Worm (Caenorhabditis elegans) whole organism, midembryonic: ENCODE measurements around the gene gei-1.

Experiments
- T22C8.4 ChIP-seq: fragments of 200-800 bp; sonication (Bioruptor generic); IDR thresholded peaks from 2 replicates; pipeline ENCODE4 v1.3.6; 2022; ENCODE audit warnings: missing genetic modification characterization, missing compliant biosample characterization
- cog-1 ChIP-seq: sonication (generic microtip); optimal IDR thresholded peaks from 2 replicates; lab custom pipeline; 2016; ENCODE audit warnings: missing genetic modification characterization, missing compliant biosample characterization
- flt-1 ChIP-seq: fragments of 200-800 bp; sonication (Bioruptor generic); IDR thresholded peaks from 2 replicates; pipeline ENCODE4 v1.3.6; 2022; ENCODE audit warnings: missing genetic modification characterization, missing compliant biosample characterization
- klf-2 ChIP-seq: fragments of 200-800 bp; sonication (Bioruptor generic); conservative IDR thresholded peaks from 2 replicates; pipeline ENCODE4 v1.3.6; 2022; ENCODE audit warnings: missing genetic modification reagents, missing genetic modification characterization, missing compliant biosample characterization
- med-1 ChIP-seq: sonication (generic microtip); optimal IDR thresholded peaks from 2 replicates; lab custom pipeline; 2017; ENCODE audit warnings: missing genetic modification characterization, mild to moderate bottlenecking, missing compliant biosample characterization, antibody characterized with exemption, missing genetic modification reagents; ENCODE audit not compliant: insufficient read depth
- ref-1 ChIP-seq: fragments of 200-800 bp; sonication (Bioruptor generic); conservative IDR thresholded peaks from 2 replicates; pipeline ENCODE4 v1.3.6; 2022; ENCODE audit warnings: missing genetic modification reagents, missing genetic modification characterization, missing compliant biosample characterization
- tab-1 ChIP-seq: fragments of 200-800 bp; sonication (Bioruptor generic); IDR thresholded peaks from 2 replicates; pipeline ENCODE4 v1.3.6; 2022; ENCODE audit warnings: missing genetic modification characterization, missing compliant biosample characterization
- ztf-23 ChIP-seq: fragments of 200-800 bp; sonication (Bioruptor generic); IDR thresholded peaks from 2 replicates; pipeline ENCODE4 v1.3.6; 2022; ENCODE audit warnings: missing genetic modification reagents, missing genetic modification characterization, missing compliant biosample characterization
- ztf-29 ChIP-seq: fragments of 200-800 bp; sonication (Bioruptor generic); IDR thresholded peaks from 2 replicates; pipeline ENCODE4 v1.3.6; 2022; ENCODE audit warnings: missing genetic modification reagents, missing genetic modification characterization, missing compliant biosample characterization

Gene gei-1

DNA sequence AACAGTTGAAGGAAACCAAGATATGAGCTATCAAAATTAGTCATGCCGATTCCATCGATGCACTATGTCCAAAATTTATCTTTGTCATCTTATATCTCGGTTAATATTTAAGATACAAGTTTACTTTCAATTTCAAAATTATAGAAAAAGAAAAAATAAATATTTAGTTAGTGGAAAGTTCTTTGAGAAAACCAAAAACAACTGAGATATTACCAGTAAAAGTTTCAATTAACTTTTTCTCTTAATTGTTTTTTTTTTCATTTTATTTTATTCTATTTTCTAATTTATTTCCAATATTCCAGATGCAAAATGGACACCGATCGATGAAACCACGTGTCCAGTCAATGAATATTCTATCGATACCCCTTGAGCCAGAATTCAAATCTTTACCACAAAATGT lies at the start of gene gei-1:
gei-1 (plus strand) TSS at position 301 of the 400 bp plus-strand sequence.
- no peak for TF ChIP-seq ztf-29
- TF ChIP-seq T22C8.4, result no peak
- TF ChIP-seq flt-1 (GFP tag; lab: Robert Waterston, UW), result no peak
- no peak for TF ChIP-seq ztf-23 (GFP tag; lab: Robert Waterston, UW)
- TF ChIP-seq ref-1 (GFP tag; lab: Robert Waterston, UW), result no peak
- no peak for TF ChIP-seq klf-2
- no peak for TF ChIP-seq med-1 (GFP tag; lab: Kevin White, UChicago)
- no peak for TF ChIP-seq cog-1 (tag; lab: Kevin White, UChicago)
- TF ChIP-seq tab-1 (GFP tag; lab: Robert Waterston, UW), result no peak

DNA sequence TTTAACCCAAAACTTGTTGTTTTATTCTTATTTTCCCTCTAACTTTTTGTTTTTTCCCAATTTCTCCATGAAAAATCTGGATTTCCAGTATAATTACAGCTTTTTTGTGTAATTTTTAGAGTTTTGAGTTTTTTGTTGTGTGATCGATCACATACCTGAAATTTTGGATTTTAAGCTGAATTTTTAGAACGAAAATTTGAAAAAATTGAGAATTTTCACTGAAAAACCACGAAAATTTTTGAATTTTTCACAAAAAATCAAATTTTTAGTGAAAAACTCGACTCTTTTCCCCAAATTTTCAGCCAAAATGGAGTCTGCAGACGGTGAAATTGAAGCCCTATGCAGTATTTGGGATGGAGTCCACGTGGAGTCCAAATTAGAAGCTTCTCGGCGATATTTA lies 47.5 kb upstream of the gei-1 start, which contains the start of gene Y53G8AR.5:
Y53G8AR.5 (plus strand) TSS at position 301 of the 400 bp plus-strand sequence.
- no peak for TF ChIP-seq cog-1 (tag; lab: Kevin White, UChicago)
- TF ChIP-seq ztf-29, result no peak
- TF ChIP-seq ztf-23 (GFP tag; lab: Robert Waterston, UW), result no peak
- no peak for TF ChIP-seq tab-1 (GFP tag; lab: Robert Waterston, UW)
- TF ChIP-seq med-1 (GFP tag; lab: Kevin White, UChicago), result no peak
- no peak for TF ChIP-seq flt-1 (GFP tag; lab: Robert Waterston, UW)
- TF ChIP-seq klf-2, result no peak
- no peak for TF ChIP-seq T22C8.4
- no peak for TF ChIP-seq ref-1 (GFP tag; lab: Robert Waterston, UW)

DNA sequence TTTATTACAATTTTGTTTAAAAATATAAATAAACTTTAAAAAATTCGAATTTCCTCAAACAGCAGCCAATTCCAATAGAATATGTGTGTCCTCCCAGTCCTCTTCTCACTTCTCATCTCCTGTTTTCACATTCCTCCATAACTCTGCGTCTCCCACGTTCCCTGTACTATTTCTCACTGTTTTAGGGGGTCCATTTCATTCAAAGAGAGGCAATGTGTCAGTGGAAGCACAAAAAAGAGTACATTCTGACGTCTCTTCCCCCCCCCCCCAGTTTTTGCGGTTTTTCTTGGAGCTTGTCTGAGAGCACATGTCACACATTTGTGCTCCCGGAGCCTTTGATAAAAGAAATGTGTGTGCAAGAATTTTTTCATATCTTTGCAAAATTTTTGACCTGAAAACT lies 40.1 kb upstream of the gei-1 start:
- TF ChIP-seq tab-1 (GFP tag; lab: Robert Waterston, UW), result no peak
- no peak for TF ChIP-seq T22C8.4
- TF ChIP-seq med-1 (GFP tag; lab: Kevin White, UChicago), result no peak
- TF ChIP-seq cog-1 (tag; lab: Kevin White, UChicago), result no peak
- no peak for TF ChIP-seq ref-1 (GFP tag; lab: Robert Waterston, UW)
- TF ChIP-seq ztf-23 (GFP tag; lab: Robert Waterston, UW), result no peak
- no peak for TF ChIP-seq klf-2
- TF ChIP-seq ztf-29, result no peak
- TF ChIP-seq flt-1 (GFP tag; lab: Robert Waterston, UW), result no peak

DNA sequence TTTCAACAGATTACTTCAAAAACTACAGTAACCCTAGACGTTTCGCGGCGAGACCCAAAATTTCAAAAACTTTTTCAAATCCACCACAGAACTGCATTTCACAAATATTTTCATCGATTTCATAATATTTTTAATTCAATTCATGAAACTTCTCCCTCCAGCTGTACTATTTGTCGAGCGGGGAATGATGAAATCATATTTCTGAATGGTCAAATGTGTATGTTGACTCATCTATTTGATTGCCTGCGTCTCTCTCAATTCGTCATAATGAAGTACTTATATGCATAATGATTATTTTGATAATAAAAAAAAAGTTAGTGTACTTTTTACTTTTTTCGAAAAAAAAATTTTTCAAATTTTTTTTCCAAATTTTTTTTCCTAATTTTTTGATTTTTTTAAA lies 38.4 kb upstream of the gei-1 start:
- no peak for TF ChIP-seq cog-1 (tag; lab: Kevin White, UChicago)
- no peak for TF ChIP-seq med-1 (GFP tag; lab: Kevin White, UChicago)
- TF ChIP-seq ref-1 (GFP tag; lab: Robert Waterston, UW), result no peak
- no peak for TF ChIP-seq klf-2
- no peak for TF ChIP-seq ztf-23 (GFP tag; lab: Robert Waterston, UW)
- TF ChIP-seq T22C8.4, result no peak
- no peak for TF ChIP-seq ztf-29
- no peak for TF ChIP-seq tab-1 (GFP tag; lab: Robert Waterston, UW)
- no peak for TF ChIP-seq flt-1 (GFP tag; lab: Robert Waterston, UW)

DNA sequence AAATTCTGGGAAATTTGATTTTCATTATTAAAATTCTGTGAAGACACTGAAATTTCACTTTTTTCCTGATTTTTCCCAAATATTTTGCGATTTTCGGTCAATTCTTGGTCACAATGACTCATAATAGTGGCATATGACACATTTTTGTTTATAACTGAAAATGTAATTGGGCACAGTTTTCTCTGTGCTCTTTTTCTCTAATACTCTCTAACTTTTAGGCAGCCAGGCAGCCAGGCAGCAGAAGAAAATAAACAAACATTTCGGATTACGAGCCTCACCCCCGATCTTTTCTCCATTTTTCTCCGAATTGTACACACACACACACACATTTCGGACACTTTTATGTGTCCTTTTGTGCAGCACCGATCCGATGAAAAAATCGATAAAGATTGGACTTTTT lies 37.3 kb upstream of the gei-1 start:
- TF ChIP-seq tab-1 (GFP tag; lab: Robert Waterston, UW) (no peak), klf-2 (no peak), med-1 (GFP tag; lab: Kevin White, UChicago) (no peak), flt-1 (GFP tag; lab: Robert Waterston, UW) (no peak), ztf-23 (GFP tag; lab: Robert Waterston, UW) (no peak), ref-1 (GFP tag; lab: Robert Waterston, UW) (no peak), T22C8.4 (no peak; the same call in 1 of the 2 replicates), cog-1 (tag; lab: Kevin White, UChicago) (no peak), ztf-29 (no peak)

DNA sequence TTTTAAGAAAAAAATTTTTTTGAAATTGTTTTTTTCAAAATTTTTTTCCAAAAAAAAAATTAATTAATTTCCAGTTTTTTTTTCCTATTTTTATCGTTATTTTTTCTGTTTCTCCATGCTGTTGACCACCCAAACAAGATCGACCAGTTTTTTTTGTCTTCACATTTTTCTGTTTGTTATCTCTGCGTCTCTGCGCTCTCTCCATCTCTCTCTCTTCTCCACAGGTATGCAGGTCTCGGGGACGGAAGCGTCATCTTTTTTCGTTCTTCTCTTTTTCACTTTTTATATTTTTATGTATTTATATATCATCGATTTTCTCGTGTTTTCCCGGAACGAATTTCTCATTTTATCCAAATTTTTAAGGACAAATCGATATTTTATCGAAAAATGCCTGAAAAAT lies 35.7 kb upstream of the gei-1 start:
- TF ChIP-seq ztf-23 (GFP tag; lab: Robert Waterston, UW), result no peak
- no peak for TF ChIP-seq tab-1 (GFP tag; lab: Robert Waterston, UW)
- no peak for TF ChIP-seq med-1 (GFP tag; lab: Kevin White, UChicago)
- TF ChIP-seq ref-1 (GFP tag; lab: Robert Waterston, UW), result no peak
- no peak for TF ChIP-seq T22C8.4

DNA sequence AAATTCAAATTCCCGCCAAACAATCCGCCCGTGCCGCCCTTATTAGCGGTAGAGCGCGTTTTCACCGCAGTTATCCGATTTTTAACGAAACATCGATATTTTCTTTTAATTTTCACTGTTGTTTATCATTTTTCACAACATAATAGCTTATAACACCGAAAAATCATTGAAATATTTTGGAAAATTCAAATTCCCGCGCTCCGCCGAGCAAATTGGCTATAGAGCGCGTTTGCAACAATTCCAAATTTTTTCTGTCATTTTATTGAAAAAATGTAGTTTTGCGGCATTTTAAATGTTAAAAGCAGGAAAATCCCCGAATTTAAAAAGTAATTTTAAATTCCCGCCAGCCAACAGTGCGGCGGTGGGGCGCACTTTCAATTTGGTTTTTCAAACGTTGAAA lies 35.0 kb upstream of the gei-1 start:
- TF ChIP-seq T22C8.4 (no peak), tab-1 (GFP tag; lab: Robert Waterston, UW) (no peak), klf-2 (no peak), flt-1 (GFP tag; lab: Robert Waterston, UW) (no peak), cog-1 (tag; lab: Kevin White, UChicago) (no peak), ztf-23 (GFP tag; lab: Robert Waterston, UW) (no peak), med-1 (GFP tag; lab: Kevin White, UChicago) (no peak), ztf-29 (no peak), ref-1 (GFP tag; lab: Robert Waterston, UW) (no peak)

DNA sequence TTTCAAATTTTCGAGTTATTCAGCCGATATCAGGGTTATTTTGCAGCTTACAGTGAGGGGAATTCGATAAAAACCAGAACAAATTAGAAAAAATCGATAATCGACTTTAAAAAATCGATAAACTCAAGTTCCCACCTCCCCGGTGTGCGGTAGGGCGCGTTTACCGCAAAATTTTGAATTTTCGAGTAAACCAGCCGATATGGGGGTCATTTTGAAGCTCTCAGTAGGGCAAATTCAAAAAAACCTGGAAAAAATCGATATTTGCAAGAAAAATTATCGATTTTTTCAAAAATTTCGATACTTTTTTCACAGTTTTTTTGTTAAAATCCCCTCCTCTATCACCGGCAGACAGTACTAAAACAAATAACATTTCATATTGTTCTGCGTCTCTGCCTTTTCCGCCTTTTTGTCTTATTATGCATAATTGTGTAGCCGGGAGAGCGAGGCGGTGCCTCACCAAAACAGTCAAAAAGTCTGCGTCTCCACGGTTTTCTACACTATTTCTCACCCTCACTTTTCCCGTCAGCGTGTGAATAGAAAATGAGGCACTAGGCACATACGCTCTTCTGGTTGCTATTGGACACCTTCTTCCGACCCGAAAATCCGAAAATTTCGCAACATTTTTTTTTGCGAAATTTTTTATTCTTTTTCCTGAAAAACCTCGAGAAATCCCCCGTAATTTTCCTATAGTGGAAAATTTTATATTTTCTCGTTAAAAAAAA lies 33.6 kb upstream of the gei-1 start, which contains the start of gene ral-1:
ral-1 (plus strand) TSS at position 435 of the 722 bp plus-strand sequence.
- no peak for TF ChIP-seq ref-1 (GFP tag; lab: Robert Waterston, UW)
- TF ChIP-seq T22C8.4, result peak; percentile 84

DNA sequence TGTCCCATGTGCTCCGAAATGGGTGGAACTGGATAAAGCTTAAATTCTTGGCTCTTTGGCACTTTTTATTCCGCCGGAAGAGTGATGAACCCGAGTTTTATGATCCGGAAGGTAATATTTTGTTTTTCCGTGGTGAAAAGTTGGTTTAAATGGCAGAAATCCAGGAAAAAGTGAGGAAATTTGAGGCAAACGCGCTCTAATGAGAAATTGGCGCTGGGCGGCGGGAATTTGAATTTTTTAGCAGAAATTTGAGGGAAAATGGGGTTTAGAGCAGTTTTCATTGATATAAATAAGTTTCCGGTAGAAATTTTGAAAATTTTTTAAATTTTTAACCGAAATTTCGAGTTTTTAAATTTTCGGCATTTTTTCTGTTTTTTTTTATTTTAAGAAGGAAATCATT lies 33.1 kb upstream of the gei-1 start:
- no peak for TF ChIP-seq T22C8.4
- no peak for TF ChIP-seq ref-1 (GFP tag; lab: Robert Waterston, UW)
- no peak for TF ChIP-seq med-1 (GFP tag; lab: Kevin White, UChicago)
- TF ChIP-seq klf-2, result no peak
- TF ChIP-seq ztf-23 (GFP tag; lab: Robert Waterston, UW), result no peak
- no peak for TF ChIP-seq ztf-29
- no peak for TF ChIP-seq cog-1 (tag; lab: Kevin White, UChicago)
- no peak for TF ChIP-seq flt-1 (GFP tag; lab: Robert Waterston, UW)
- TF ChIP-seq tab-1 (GFP tag; lab: Robert Waterston, UW), result no peak
